Worm (Caenorhabditis elegans) whole organism, L4 larva: Measurements from ENCODE around the gene col-40.

ENCODE experiments used
- ZK546.5 ChIP-seq, 2 experiments: sonication (generic microtip); optimal IDR thresholded peaks; 2 replicates each; lab custom pipeline; 2017; ENCODE audit warnings: missing biosample characterization in 2 of 2, missing genetic modification characterization in 2 of 2
- ceh-32 ChIP-seq: sonication (generic microtip); optimal IDR thresholded peaks from 2 replicates; lab custom pipeline; 2016; ENCODE audit warnings: mild to moderate bottlenecking, missing genetic modification characterization, missing compliant biosample characterization; ENCODE audit not compliant: poor library complexity
- lin-15B ChIP-seq: fragments of 150-350 bp; sonication (generic microtip); optimal IDR thresholded peaks from 3 replicates; lab custom pipeline; 2014; ENCODE audit warnings: missing biosample characterization, missing genetic modification characterization
- nhr-102 ChIP-seq: sonication (generic microtip); optimal IDR thresholded peaks from 2 replicates; lab custom pipeline; 2016; ENCODE audit warnings: mild to moderate bottlenecking, missing genetic modification characterization, moderate library complexity, missing compliant biosample characterization
- nhr-6 ChIP-seq: fragments of 150-350 bp; optimal IDR thresholded peaks from 2 replicates; lab custom pipeline; 2014; ENCODE audit warnings: missing biosample characterization, missing genetic modification characterization
- pqm-1 ChIP-seq: sonication (generic microtip); optimal IDR thresholded peaks from 2 replicates; lab custom pipeline; 2017; ENCODE audit warnings: missing biosample characterization, missing genetic modification characterization
- tag-97 ChIP-seq: fragments of 200-800 bp; sonication (Bioruptor generic); IDR thresholded peaks from 2 replicates; pipeline ENCODE4 v1.3.6; 2022; ENCODE audit warnings: missing genetic modification characterization, missing compliant biosample characterization
- ztf-11 ChIP-seq: fragments of 150-350 bp; optimal IDR thresholded peaks from 2 replicates; lab custom pipeline; 2014; ENCODE audit warnings: missing biosample characterization, missing genetic modification characterization

- TF ChIP-seq nhr-6 (tag; lab: Kevin White, UChicago) (no peak), pqm-1 (tag; lab: Kevin White, UChicago) (no peak), ZK546.5 (tag; optimal IDR thresholded peaks at IDR 0.05; lab: Kevin White, UChicago) (no peak), ztf-11 (no peak), lin-15B (no peak), ceh-32 (tag; lab: Kevin White, UChicago) (no peak), tag-97 (no peak), nhr-102 (no peak)
Measured at ce11 chrII:1133295-1133694, 26.5 kb upstream of the col-40 start.
